Worm (Caenorhabditis elegans): Measurements from ENCODE around the gene ceh-63.
A peak's percentile ranks its signal among the peaks of the same experiment; 100 is the strongest.

ceh-63 gene

ce11 chrX:3678507-3679175 is 4.8 kb upstream of the ceh-63 start, which contains the start of gene tag-52 (continued):
- TF ChIP-seq ama-1 (optimal IDR thresholded peaks at IDR 0.05), result no peak
- TF ChIP-seq dve-1 (tag; optimal IDR thresholded peaks at IDR 0.05; ENCODE audit: insufficient read depth), result peak; percentile 51
- no peak for TF ChIP-seq pha-4 (GFP tag; IDR thresholded peaks at IDR 0.05)
- no peak for TF ChIP-seq pha-4 (tag; optimal IDR thresholded peaks at IDR 0.05)
- TF ChIP-seq mes-2 (tag; optimal IDR thresholded peaks at IDR 0.05; ENCODE audit: poor library complexity, severe bottlenecking), result no peak
- TF ChIP-seq mxl-3 (GFP tag; optimal IDR thresholded peaks at IDR 0.05), result peak; percentile 74
- peak; percentile 35 for TF ChIP-seq dpl-1 (GFP tag; optimal IDR thresholded peaks at IDR 0.05)
- no peak for TF ChIP-seq skn-1 (tag; optimal IDR thresholded peaks at IDR 0.05)
- no peak for TF ChIP-seq Y48G9A.11 (GFP tag; IDR thresholded peaks at IDR 0.05)
- TF ChIP-seq vab-7 (GFP tag; IDR thresholded peaks at IDR 0.05), result no peak
- no peak for TF ChIP-seq ceh-28 (tag; optimal IDR thresholded peaks at IDR 0.05)
- TF ChIP-seq sdz-12 (GFP tag; optimal IDR thresholded peaks at IDR 0.05), result no peak
- TF ChIP-seq unc-62 (GFP tag; optimal IDR thresholded peaks at IDR 0.05 in 1 of 2), result peak in 1 of 2 experiments; percentile 82
- TF ChIP-seq unc-62 (tag; optimal IDR thresholded peaks at IDR 0.05), result no peak
- TF ChIP-seq nhr-111 (GFP tag; optimal IDR thresholded peaks at IDR 0.05), result no peak
- no peak for TF ChIP-seq tag-97 (GFP tag; IDR thresholded peaks at IDR 0.05)
- TF ChIP-seq T20F7.1 (GFP tag; optimal IDR thresholded peaks at IDR 0.05), result no peak
- TF ChIP-seq zfp-2 (tag; optimal IDR thresholded peaks at IDR 0.05), result no peak
- TF ChIP-seq nhr-10 (tag; optimal IDR thresholded peaks at IDR 0.05), result no peak
- TF ChIP-seq lin-13 (GFP tag; optimal IDR thresholded peaks at IDR 0.05), result no peak
- no peak for TF ChIP-seq snpc-4 (tag; optimal IDR thresholded peaks at IDR 0.05)
- TF ChIP-seq madf-5 (GFP tag; IDR thresholded peaks at IDR 0.05), result no peak
- TF ChIP-seq ctbp-1 (GFP tag; IDR thresholded peaks at IDR 0.05), result no peak
- TF ChIP-seq zip-2 (tag; optimal IDR thresholded peaks at IDR 0.05), result no peak
- no peak for TF ChIP-seq ces-1 (GFP tag; optimal IDR thresholded peaks at IDR 0.05)
- TF ChIP-seq zfp-3 (GFP tag; conservative IDR thresholded peaks at IDR 0.05), result no peak
- peak in 1 of 2 experiments; percentile 32 for TF ChIP-seq hif-1 (tag; optimal IDR thresholded peaks at IDR 0.05)
- TF ChIP-seq unc-39 (tag; optimal IDR thresholded peaks at IDR 0.05), result no peak
- no peak for TF ChIP-seq egl-27 (tag; optimal IDR thresholded peaks at IDR 0.05)
- TF ChIP-seq daf-8 (GFP tag; IDR thresholded peaks at IDR 0.05), result no peak
- TF ChIP-seq mxl-2 (GFP tag; conservative IDR thresholded peaks at IDR 0.05), result no peak
- TF ChIP-seq hlh-11 (tag; optimal IDR thresholded peaks at IDR 0.05), result peak; percentile 83
- TF ChIP-seq php-3 (GFP tag; IDR thresholded peaks at IDR 0.05), result no peak
- TF ChIP-seq ztf-11 (tag; optimal IDR thresholded peaks at IDR 0.05), result no peak
- no peak for TF ChIP-seq ceh-82 (tag; optimal IDR thresholded peaks at IDR 0.05)
- TF ChIP-seq attf-4 (tag; optimal IDR thresholded peaks at IDR 0.05), result no peak
- no peak for TF ChIP-seq madf-9 (GFP tag; conservative IDR thresholded peaks at IDR 0.05)
- peak; percentile 81 for TF ChIP-seq hlh-30 (tag; optimal IDR thresholded peaks at IDR 0.05; ENCODE audit: insufficient read depth)
- TF ChIP-seq nhr-42 (GFP tag; IDR thresholded peaks at IDR 0.05), result no peak
- no peak for TF ChIP-seq nhr-237 (tag; optimal IDR thresholded peaks at IDR 0.05)
- TF ChIP-seq F49E8.2 (tag; optimal IDR thresholded peaks at IDR 0.05; ENCODE audit: borderline replicate concordance), result no peak
- no peak for TF ChIP-seq lin-1 (GFP tag; IDR thresholded peaks at IDR 0.05)
- TF ChIP-seq daf-19 (GFP tag; conservative IDR thresholded peaks at IDR 0.05), result no peak
- TF ChIP-seq Y5F2A.4 (GFP tag; optimal IDR thresholded peaks at IDR 0.05), result no peak
- TF ChIP-seq F26F4.8 (GFP tag; conservative IDR thresholded peaks at IDR 0.05), result no peak
- TF ChIP-seq jun-1 (tag; optimal IDR thresholded peaks at IDR 0.05), result no peak
- no peak for TF ChIP-seq fkh-10 (GFP tag; optimal IDR thresholded peaks at IDR 0.05)
- TF ChIP-seq nhr-102 (tag; optimal IDR thresholded peaks at IDR 0.05), result no peak
- peak; percentile 32 for TF ChIP-seq nhr-6 (tag; optimal IDR thresholded peaks at IDR 0.05)
- TF ChIP-seq spr-1 (tag; optimal IDR thresholded peaks at IDR 0.05), result no peak
- no peak for TF ChIP-seq dmd-8 (GFP tag; IDR thresholded peaks at IDR 0.05)
- TF ChIP-seq ZK337.2 (GFP tag; IDR thresholded peaks at IDR 0.05), result no peak
